Fruit fly (Drosophila melanogaster) whole organism, embryonic: ENCODE data around the gene CG31808.

Experiments
- CG10267 ChIP-seq: fragments of 200-800 bp; sonication (Bioruptor generic); optimal IDR thresholded peaks from 2 replicates; lab custom pipeline; 2018; ENCODE audit warnings: missing biosample characterization, mild to moderate bottlenecking, missing genetic modification characterization, moderate library complexity
- CG10431 ChIP-seq: fragments of 200-800 bp; sonication (Bioruptor generic); optimal IDR thresholded peaks from 3 replicates; lab custom pipeline; 2018; ENCODE audit warnings: missing biosample characterization, mild to moderate bottlenecking, missing genetic modification characterization
- CG10462 ChIP-seq: fragments of 200-800 bp; sonication (Bioruptor generic); optimal IDR thresholded peaks from 2 replicates; lab custom pipeline; 2016; ENCODE audit warnings: missing biosample characterization, missing genetic modification characterization
- CG11560 ChIP-seq: fragments of 200-800 bp; sonication (Bioruptor generic); IDR thresholded peaks from 3 replicates; pipeline ENCODE4 v1.3.6; 2022; ENCODE audit warnings: missing biosample characterization, missing genetic modification characterization
- CG12071 ChIP-seq: fragments of 200-800 bp; sonication (Bioruptor generic); optimal IDR thresholded peaks from 3 replicates; lab custom pipeline; 2018; ENCODE audit warnings: missing biosample characterization, mild to moderate bottlenecking, missing genetic modification characterization
- CG12299 ChIP-seq: fragments of 200-800 bp; sonication (Bioruptor generic); optimal IDR thresholded peaks from 2 replicates; lab custom pipeline; 2018; ENCODE audit warnings: missing biosample characterization, mild to moderate bottlenecking, missing genetic modification characterization
- CG15011 ChIP-seq: fragments of 200-800 bp; sonication (Bioruptor generic); optimal IDR thresholded peaks from 3 replicates; lab custom pipeline; 2018; ENCODE audit warnings: missing biosample characterization, mild to moderate bottlenecking, missing genetic modification characterization
- CG16863 ChIP-seq: fragments of 200-800 bp; sonication (Bioruptor generic); optimal IDR thresholded peaks from 3 replicates; lab custom pipeline; 2016; ENCODE audit warnings: missing biosample characterization, missing genetic modification characterization
- CG17568 ChIP-seq: fragments of 200-800 bp; sonication (Bioruptor generic); optimal IDR thresholded peaks from 2 replicates; lab custom pipeline; 2018; ENCODE audit warnings: missing biosample characterization, mild to moderate bottlenecking, missing genetic modification characterization, moderate library complexity
- CG2199 ChIP-seq: fragments of 200-800 bp; sonication (Bioruptor generic); IDR thresholded peaks from 3 replicates; pipeline ENCODE4 v1.3.6; 2022; ENCODE audit warnings: missing biosample characterization, missing genetic modification characterization
- CG34224 ChIP-seq: fragments of 200-800 bp; sonication (Bioruptor generic); IDR thresholded peaks from 3 replicates; pipeline ENCODE4 v1.3.6; 2022; ENCODE audit warnings: missing biosample characterization, missing genetic modification characterization; ENCODE audit not compliant: partially characterized antibody
- CG42726 ChIP-seq: fragments of 200-800 bp; sonication (Bioruptor generic); IDR thresholded peaks from 2 replicates; pipeline ENCODE4 v1.3.6; 2022; ENCODE audit warnings: missing biosample characterization, missing genetic modification characterization; ENCODE audit not compliant: partially characterized antibody
- CG4617 ChIP-seq: fragments of 200-800 bp; sonication (Bioruptor generic); optimal IDR thresholded peaks from 3 replicates; lab custom pipeline; 2016; ENCODE audit warnings: missing biosample characterization, missing genetic modification characterization, borderline replicate concordance
- CG6254 ChIP-seq: fragments of 200-800 bp; sonication (Bioruptor generic); optimal IDR thresholded peaks from 3 replicates; lab custom pipeline; 2017; ENCODE audit warnings: mild to moderate bottlenecking, missing biosample characterization, missing genetic modification reagents, missing genetic modification characterization
- CG8281 ChIP-seq: fragments of 200-800 bp; sonication (Bioruptor generic); optimal IDR thresholded peaks from 2 replicates; lab custom pipeline; 2018; ENCODE audit warnings: missing biosample characterization, mild to moderate bottlenecking, missing genetic modification characterization, moderate library complexity
- CG9932 ChIP-seq: fragments of 200-800 bp; sonication (Bioruptor generic); IDR thresholded peaks from 2 replicates; pipeline ENCODE4 v1.3.6; 2022; ENCODE audit warnings: missing biosample characterization, missing genetic modification characterization
- CkIIα-i1 ChIP-seq: fragments of 200-800 bp; sonication (Bioruptor generic); IDR thresholded peaks from 2 replicates; pipeline ENCODE4 v1.3.6; 2022; ENCODE audit warnings: missing biosample characterization, missing genetic modification characterization
- Dp ChIP-seq: fragments of 200-800 bp; sonication (Bioruptor generic); optimal IDR thresholded peaks from 2 replicates; lab custom pipeline; 2018; ENCODE audit warnings: missing biosample characterization, mild to moderate bottlenecking, missing genetic modification characterization, moderate library complexity
- Ets97D ChIP-seq: fragments of 200-800 bp; sonication (Bioruptor generic); optimal IDR thresholded peaks from 3 replicates; lab custom pipeline; 2016; ENCODE audit warnings: missing biosample characterization, missing genetic modification characterization
- MBD-R2 ChIP-seq: fragments of 200-800 bp; sonication (Bioruptor generic); IDR thresholded peaks from 2 replicates; pipeline ENCODE4 v1.3.6; 2022; ENCODE audit warnings: missing biosample characterization, missing genetic modification characterization
- MESR4 ChIP-seq: fragments of 200-800 bp; sonication (Bioruptor generic); optimal IDR thresholded peaks from 2 replicates; lab custom pipeline; 2018; ENCODE audit warnings: missing biosample characterization, mild to moderate bottlenecking, missing genetic modification characterization, moderate library complexity
- Med ChIP-seq: fragments of 200-800 bp; sonication (Bioruptor generic); peaks from one replicate; lab custom pipeline; 2016; ENCODE audit warnings: missing biosample characterization, missing genetic modification characterization, mild to moderate bottlenecking, inconsistent platforms, moderate library complexity
- Meics ChIP-seq: fragments of 200-800 bp; sonication (Bioruptor generic); optimal IDR thresholded peaks from 2 replicates; lab custom pipeline; 2017; ENCODE audit warnings: missing biosample characterization, mild to moderate bottlenecking, missing genetic modification characterization
- NC2β ChIP-seq: fragments of 200-800 bp; sonication (Bioruptor generic); optimal IDR thresholded peaks from 2 replicates; lab custom pipeline; 2016; ENCODE audit warnings: missing biosample characterization, missing genetic modification characterization
- NFAT ChIP-seq: fragments of 200-800 bp; sonication (Bioruptor generic); IDR thresholded peaks from 2 replicates; pipeline ENCODE4 v1.3.6; 2022; ENCODE audit warnings: missing biosample characterization, missing genetic modification characterization
- Optix ChIP-seq: fragments of 200-800 bp; sonication (Bioruptor generic); IDR thresholded peaks from 3 replicates; pipeline ENCODE4 v1.3.6; 2022; ENCODE audit warnings: missing biosample characterization, missing genetic modification characterization
- Scr ChIP-seq: fragments of 200-800 bp; sonication (Bioruptor generic); IDR thresholded peaks from 2 replicates; pipeline ENCODE4 v1.3.6; 2022; ENCODE audit warnings: missing biosample characterization, missing genetic modification characterization; ENCODE audit not compliant: partially characterized antibody
- Sry-δ ChIP-seq: fragments of 200-800 bp; sonication (Bioruptor generic); optimal IDR thresholded peaks from 2 replicates; lab custom pipeline; 2016; ENCODE audit warnings: missing biosample characterization, missing genetic modification characterization
- caup ChIP-seq: fragments of 200-800 bp; sonication (Bioruptor generic); optimal IDR thresholded peaks from 3 replicates; lab custom pipeline; 2017; ENCODE audit warnings: missing biosample characterization, mild to moderate bottlenecking, missing genetic modification characterization, moderate library complexity; ENCODE audit not compliant: severe bottlenecking
- cg ChIP-seq: fragments of 200-800 bp; sonication (Bioruptor generic); optimal IDR thresholded peaks from 3 replicates; lab custom pipeline; 2019; ENCODE audit warnings: missing biosample characterization, mild to moderate bottlenecking, missing genetic modification characterization, moderate library complexity
- gfzf ChIP-seq: fragments of 200-800 bp; sonication (Bioruptor generic); optimal IDR thresholded peaks from 2 replicates; lab custom pipeline; 2016; ENCODE audit warnings: missing biosample characterization, mild to moderate bottlenecking, missing genetic modification characterization, moderate library complexity
- nau ChIP-seq: fragments of 200-800 bp; sonication (Bioruptor generic); optimal IDR thresholded peaks from 3 replicates; lab custom pipeline; 2017; ENCODE audit warnings: missing biosample characterization, mild to moderate bottlenecking, missing genetic modification characterization, missing genetic modification reagents
- psq ChIP-seq: fragments of 200-800 bp; sonication (Bioruptor generic); optimal IDR thresholded peaks from 2 replicates; lab custom pipeline; 2017; ENCODE audit warnings: missing biosample characterization, missing genetic modification characterization
- pzg ChIP-seq: fragments of 200-800 bp; sonication (Bioruptor generic); optimal IDR thresholded peaks from 3 replicates; lab custom pipeline; 2018; ENCODE audit warnings: missing biosample characterization, mild to moderate bottlenecking, missing genetic modification characterization, moderate library complexity
- sim ChIP-seq: fragments of 200-800 bp; sonication (Bioruptor generic); IDR thresholded peaks from 2 replicates; pipeline ENCODE4 v1.3.6; 2022; ENCODE audit warnings: missing biosample characterization, missing genetic modification characterization
- sob ChIP-seq: fragments of 200-800 bp; sonication (Bioruptor generic); IDR thresholded peaks from 2 replicates; pipeline ENCODE4 v1.3.6; 2022; ENCODE audit warnings: missing biosample characterization, missing genetic modification characterization
- stwl ChIP-seq: fragments of 200-800 bp; sonication (Bioruptor generic); optimal IDR thresholded peaks from 3 replicates; lab custom pipeline; 2018; ENCODE audit warnings: missing biosample characterization, mild to moderate bottlenecking, missing genetic modification characterization, moderate library complexity
- wor ChIP-seq: fragments of 200-800 bp; sonication (Bioruptor generic); IDR thresholded peaks from 2 replicates; pipeline ENCODE4 v1.3.6; 2022; ENCODE audit warnings: missing biosample characterization, missing genetic modification characterization

The CG31808 gene

DNA sequence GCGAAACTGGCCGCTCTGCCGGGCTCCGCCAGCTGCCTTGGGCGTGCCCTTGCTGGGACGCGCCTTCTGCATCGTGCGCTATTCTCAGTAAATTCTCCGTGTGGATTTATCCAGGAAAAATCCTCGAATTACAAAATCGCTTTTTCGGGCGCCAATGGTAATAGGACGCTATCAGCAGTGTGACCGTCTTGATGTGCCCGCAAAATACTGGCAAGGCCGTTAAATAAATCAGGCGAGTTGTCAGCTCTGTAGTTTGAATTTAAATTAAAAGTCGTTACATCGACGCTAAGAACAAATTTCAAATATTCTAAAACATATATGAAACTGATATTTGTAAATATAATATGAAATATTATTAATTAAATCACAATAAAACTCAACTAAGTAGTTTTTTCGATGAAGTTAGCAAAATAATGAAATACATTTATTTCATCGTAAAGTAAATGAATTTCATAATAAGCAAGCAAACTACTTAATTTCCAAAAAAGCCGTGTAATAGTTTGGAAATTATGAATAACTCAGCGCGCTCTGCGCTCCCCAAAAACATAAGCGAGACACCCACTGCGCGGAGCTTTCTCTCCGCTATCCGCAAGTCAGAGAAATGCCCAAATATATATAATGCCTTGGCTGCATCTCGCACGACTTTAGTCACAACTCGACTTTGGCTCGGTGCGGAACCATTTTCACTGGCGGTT is 22.4 kb upstream of the CG31808 start, which contains the start of the genes glu and ChLD3 (continued):
- TF ChIP-seq CG16863 (GFP tag; lab: Kevin White, UChicago) = no peak
- no peak for TF ChIP-seq CG12299
- TF ChIP-seq cg (GFP tag; lab: Kevin White, UChicago) = no peak

- TF ChIP-seq CG11560 = no peak
- TF ChIP-seq CG10462 = no peak
- peak; percentile 68 for TF ChIP-seq MESR4 (GFP tag; lab: Kevin White, UChicago)
- no peak for TF ChIP-seq CG10431 (GFP tag; lab: Kevin White, UChicago)
- no peak for TF ChIP-seq psq
- TF ChIP-seq stwl (tag; lab: Kevin White, UChicago) = peak; percentile 76
- TF ChIP-seq Meics = no peak
- no peak for TF ChIP-seq CG2199 (GFP tag; lab: Robert Waterston, UW)
- no peak for TF ChIP-seq CG12071 (GFP tag; lab: Kevin White, UChicago)
- peak; percentile 57 for TF ChIP-seq Med
- no peak; the same call in 1 of the 2 replicates for TF ChIP-seq NFAT (GFP tag; lab: Robert Waterston, UW)
- TF ChIP-seq nau (GFP tag; lab: Kevin White, UChicago) = no peak
- TF ChIP-seq CG34224 (GFP tag; lab: Robert Waterston, UW) = 0 out of 3 replicates have a peak, but pooled peaks have one; percentile 31
- TF ChIP-seq CG6254 = no peak
- TF ChIP-seq CG15011 (GFP tag; lab: Kevin White, UChicago) = no peak
- peak; percentile 11 for TF ChIP-seq pzg (GFP tag; lab: Kevin White, UChicago)
- TF ChIP-seq CkIIα-i1 (GFP tag; lab: Robert Waterston, UW) = no peak
- TF ChIP-seq MBD-R2 = peak; percentile 50
- no peak for TF ChIP-seq Optix (GFP tag; lab: Robert Waterston, UW)
- no peak for TF ChIP-seq NC2β (GFP tag; lab: Kevin White, UChicago)
- TF ChIP-seq sob = peak; percentile 10; the same call in 1 of the 2 replicates
- TF ChIP-seq Sry-δ (GFP tag; lab: Kevin White, UChicago) = no peak
- no peak; the same call in 1 of the 2 replicates for TF ChIP-seq Scr (GFP tag; lab: Robert Waterston, UW)
- TF ChIP-seq sim (GFP tag; lab: Robert Waterston, UW) = no peak
- no peak for TF ChIP-seq CG9932
- TF ChIP-seq CG10267 (tag; lab: Kevin White, UChicago) = peak; percentile 67
- TF ChIP-seq caup (GFP tag; lab: Kevin White, UChicago) = no peak
- TF ChIP-seq wor = no peak
- TF ChIP-seq CG4617 (GFP tag; lab: Kevin White, UChicago) = peak; percentile 67
- no peak for TF ChIP-seq CG8281 (tag; lab: Kevin White, UChicago)
Measured at dm6 chr2L:16732338-16732892, 16.4 kb upstream of the CG31808 start, which contains the start of gene Nubp1. Gene Nubp1 (plus strand): TSS chr2L:16732550.

dm6 chr2L:16731799-16732198 is 15.8 kb upstream of the CG31808 start, which contains the start of gene Prosbeta4:
Gene Prosbeta4 (minus strand): TSS chr2L:16732133.
- no peak for TF ChIP-seq Ets97D (GFP tag; lab: Kevin White, UChicago)
- peak; percentile 3 for TF ChIP-seq CG4617 (GFP tag; lab: Kevin White, UChicago)
- peak; percentile 10; the same call in 1 of the 2 replicates for TF ChIP-seq CG42726
- peak; percentile 13 for TF ChIP-seq Dp (GFP tag; lab: Kevin White, UChicago)
- peak; percentile 68 for TF ChIP-seq MESR4 (GFP tag; lab: Kevin White, UChicago)
- TF ChIP-seq pzg (GFP tag; lab: Kevin White, UChicago) = peak; percentile 15
- no peak for TF ChIP-seq CG17568 (GFP tag; lab: Kevin White, UChicago)
- TF ChIP-seq MBD-R2 = peak; percentile 50
- TF ChIP-seq gfzf (GFP tag; lab: Kevin White, UChicago) = peak; percentile 42
